Fruit fly (Drosophila melanogaster) whole organism, wandering third instar larva: ENCODE results near the gene CG17198.
A peak's percentile ranks its signal among the peaks of the same experiment; 100 is the strongest.

Source experiments
- CG9705 ChIP-seq: fragments of 200-800 bp; sonication (Bioruptor generic); optimal IDR thresholded peaks from 2 replicates; lab custom pipeline; 2018; ENCODE audit warnings: missing biosample characterization, mild to moderate bottlenecking, missing genetic modification characterization
- CrebA ChIP-seq: fragments of 200-800 bp; sonication (Bioruptor generic); optimal IDR thresholded peaks from 2 replicates; lab custom pipeline; 2016; ENCODE audit warnings: missing biosample characterization, mild to moderate bottlenecking, missing genetic modification characterization, borderline replicate concordance
- Dif ChIP-seq: fragments of 200-275, 200-300 bp; sonication (Bioruptor generic); optimal IDR thresholded peaks from 2 replicates; lab custom pipeline; 2018; ENCODE audit warnings: missing biosample characterization, missing genetic modification characterization; ENCODE audit not compliant: partially characterized antibody
- HLH106 ChIP-seq: fragments of 200-800 bp; optimal IDR thresholded peaks from 3 replicates; lab custom pipeline; 2019; ENCODE audit warnings: missing biosample characterization, mild to moderate bottlenecking, missing genetic modification characterization, moderate library complexity
- Hnf4 ChIP-seq: fragments of 200-800 bp; sonication (Bioruptor generic); optimal IDR thresholded peaks from 2 replicates; lab custom pipeline; 2016; ENCODE audit warnings: missing biosample characterization, mild to moderate bottlenecking, missing genetic modification characterization
- Hr83 ChIP-seq: fragments of 200-300 bp; sonication (Bioruptor generic); optimal IDR thresholded peaks from 2 replicates; lab custom pipeline; 2016; ENCODE audit warnings: missing biosample characterization, mild to moderate bottlenecking, missing genetic modification characterization, moderate library complexity; ENCODE audit not compliant: poor library complexity, severe bottlenecking
- Rel ChIP-seq, 2 experiments: fragments of 200-800 bp; sonication (Bioruptor generic) in 1 of 2; optimal IDR thresholded peaks; 2 replicates in 1 of 2; 3 replicates in 1 of 2; lab custom pipeline; 2016 to 2019; ENCODE audit warnings: mild to moderate bottlenecking in 2 of 2, missing biosample characterization in 2 of 2, missing genetic modification characterization in 2 of 2, moderate library complexity in 1 of 2
- Vsx2 ChIP-seq: fragments of 200-300, 225-300 bp; sonication (Bioruptor generic); optimal IDR thresholded peaks from 2 replicates; lab custom pipeline; 2018; ENCODE audit warnings: missing biosample characterization, missing genetic modification characterization; ENCODE audit not compliant: partially characterized antibody
- dl ChIP-seq, 2 experiments: fragments of 175-275, 200-275 bp in 1 of 2; fragments of 200-275 bp in 1 of 2; sonication (Bioruptor generic); optimal IDR thresholded peaks; lab custom pipeline; 2018; ENCODE audit warnings: mild to moderate bottlenecking in 2 of 2, missing biosample characterization in 2 of 2, missing genetic modification characterization in 2 of 2, moderate library complexity in 2 of 2; ENCODE audit not compliant: partially characterized antibody in 2 of 2, insufficient read depth in 1 of 2
- dsf ChIP-seq: sonication (Bioruptor generic); optimal IDR thresholded peaks from 2 replicates; lab custom pipeline; 2016; ENCODE audit warnings: missing biosample characterization, missing genetic modification characterization, borderline replicate concordance
- ey ChIP-seq: fragments of 200-800 bp; sonication (Bioruptor generic); optimal IDR thresholded peaks from 2 replicates; lab custom pipeline; 2016; ENCODE audit warnings: missing biosample characterization, missing genetic modification characterization
- fru ChIP-seq: fragments of 200-800 bp; sonication (Bioruptor generic); optimal IDR thresholded peaks from 3 replicates; lab custom pipeline; 2016; ENCODE audit warnings: missing biosample characterization, mild to moderate bottlenecking, missing genetic modification characterization
- lola ChIP-seq: fragments of >200 bp; optimal IDR thresholded peaks from 2 replicates; lab custom pipeline; 2017; ENCODE audit warnings: missing biosample characterization, missing genetic modification characterization
- pan ChIP-seq: fragments of >200 bp; optimal IDR thresholded peaks from 2 replicates; lab custom pipeline; 2017
- sage ChIP-seq: fragments of 200-800 bp; sonication (Bioruptor generic); optimal IDR thresholded peaks from 2 replicates; lab custom pipeline; 2016; ENCODE audit warnings: missing biosample characterization, mild to moderate bottlenecking, missing genetic modification characterization
- sv ChIP-seq: fragments of 200-800 bp; sonication (Bioruptor generic); optimal IDR thresholded peaks from 3 replicates; lab custom pipeline; 2016; ENCODE audit warnings: missing biosample characterization, missing genetic modification characterization
- usp ChIP-seq: fragments of >200 bp; optimal IDR thresholded peaks from 2 replicates; lab custom pipeline; 2017; ENCODE audit warnings: missing biosample characterization, missing genetic modification characterization

The CG17198 gene

dm6 chr3R:25737735-25738371, 37.3 kb downstream of the CG17198 start (continued):
- TF ChIP-seq ey (GFP tag; lab: Kevin White, UChicago) (peak; percentile 99), usp (GFP tag; lab: Kevin White, UChicago) (no peak), Dif (GFP tag; lab: Kevin White, UChicago) (peak; percentile 71), dsf (GFP tag; lab: Kevin White, UChicago) (peak; percentile 91), CrebA (GFP tag; lab: Kevin White, UChicago) (peak; percentile 96), Vsx2 (GFP tag; lab: Kevin White, UChicago) (peak; percentile 55)
- TF ChIP-seq, all 38 proteins: peak for 30

dm6 chr3R:25735801-25736068, 39.4 kb downstream of the CG17198 start:
- TF ChIP-seq CrebA (GFP tag; lab: Kevin White, UChicago) (no peak), HLH106 (tag; lab: Kevin White, UChicago) (no peak), dl (GFP tag; optimal IDR thresholded peaks at IDR 0.05; lab: Kevin White, UChicago; ENCODE audit: insufficient read depth in 1 of 2, partially characterized antibody in 2 of 2) (no peak)

- TF ChIP-seq Hnf4 (GFP tag; lab: Kevin White, UChicago) (no peak), Rel (GFP tag; optimal IDR thresholded peaks at IDR 0.05; lab: Kevin White, UChicago) (no peak), Rel (tag; optimal IDR thresholded peaks at IDR 0.05; lab: Kevin White, UChicago) (peak; percentile 29)
Observed at dm6 chr3R:25734967-25735800, 40.0 kb downstream of the CG17198 start.

dm6 chr3R:25723795-25724194, 51.4 kb downstream of the CG17198 start:
- no peak for TF ChIP-seq CG9705 (GFP tag; lab: Kevin White, UChicago)
- TF ChIP-seq fru (GFP tag; lab: Kevin White, UChicago), result no peak
- no peak for TF ChIP-seq CrebA (GFP tag; lab: Kevin White, UChicago)
- TF ChIP-seq sv, result no peak
- TF ChIP-seq ey (GFP tag; lab: Kevin White, UChicago), result no peak
- no peak for TF ChIP-seq Hr83 (GFP tag; lab: Kevin White, UChicago)
- no peak for TF ChIP-seq sage (GFP tag; lab: Kevin White, UChicago)
- no peak for TF ChIP-seq lola
- TF ChIP-seq pan (lab: Kevin White, UChicago), result no peak
